Worm (Caenorhabditis elegans): Measurements from ENCODE around the gene sec-3.

Gene sec-3

DNA sequence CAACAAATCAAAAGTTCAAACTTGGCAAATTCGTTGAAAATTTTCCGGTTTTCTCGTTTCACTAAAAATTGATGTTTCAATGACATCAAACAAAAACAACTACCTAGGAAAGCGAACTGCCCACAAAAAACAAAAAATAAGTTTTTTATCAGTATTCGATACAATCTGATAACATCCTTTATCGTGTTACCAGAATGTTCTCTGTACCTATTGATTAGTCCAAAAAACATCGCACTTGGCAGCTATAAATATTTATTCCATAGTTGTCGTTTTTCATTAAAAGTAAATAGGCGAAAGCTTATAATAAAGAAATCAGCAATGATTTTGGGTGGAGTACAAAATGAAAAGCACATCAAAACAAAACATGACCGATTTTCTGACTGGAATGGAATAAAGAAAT lies 17.6 kb upstream of the sec-3 start (continued):
- TF ChIP-seq ces-1 (GFP tag; optimal IDR thresholded peaks at IDR 0.05): no peak
- no peak for TF ChIP-seq irx-1 (tag; optimal IDR thresholded peaks at IDR 0.05)
- TF ChIP-seq zag-1 (tag; optimal IDR thresholded peaks at IDR 0.05): no peak
- peak; percentile 85 for TF ChIP-seq aly-2 (tag; optimal IDR thresholded peaks at IDR 0.05)
- TF ChIP-seq ceh-82 (tag; optimal IDR thresholded peaks at IDR 0.05): no peak
- no peak for TF ChIP-seq nhr-12 (tag; optimal IDR thresholded peaks at IDR 0.05)
- no peak for TF ChIP-seq blmp-1 (tag; optimal IDR thresholded peaks at IDR 0.05)
- TF ChIP-seq lsy-2 (tag; optimal IDR thresholded peaks at IDR 0.05): no peak
- TF ChIP-seq ceh-88 (GFP tag; IDR thresholded peaks at IDR 0.05): no peak
- TF ChIP-seq snpc-4 (tag; optimal IDR thresholded peaks at IDR 0.05): no peak
- TF ChIP-seq pag-3 (tag; optimal IDR thresholded peaks at IDR 0.05; ENCODE audit: borderline replicate concordance, insufficient read depth): no peak
- peak in 1 of 2 experiments; percentile 33 for TF ChIP-seq lin-35 (GFP tag; optimal IDR thresholded peaks at IDR 0.05)
- TF ChIP-seq lin-39 (tag; optimal IDR thresholded peaks at IDR 0.05): no peak
- TF ChIP-seq ztf-4 (tag; optimal IDR thresholded peaks at IDR 0.05): peak; percentile 37
- TF ChIP-seq dsc-1 (tag; optimal IDR thresholded peaks at IDR 0.05): no peak
- no peak for TF ChIP-seq dpl-1 (GFP tag; optimal IDR thresholded peaks at IDR 0.05)
- TF ChIP-seq isw-1 (GFP tag; IDR thresholded peaks at IDR 0.05): no peak
- TF ChIP-seq unc-130 (tag; optimal IDR thresholded peaks at IDR 0.05): no peak
- TF ChIP-seq unc-86 (tag; optimal IDR thresholded peaks at IDR 0.05): no peak
- peak; percentile 40 for TF ChIP-seq nhr-20 (tag; optimal IDR thresholded peaks at IDR 0.05)
- no peak for TF ChIP-seq efl-1 (optimal IDR thresholded peaks at IDR 0.05)
- TF ChIP-seq efl-1 (GFP tag; optimal IDR thresholded peaks at IDR 0.05 in 1 of 2): no peak
- TF ChIP-seq mab-9 (GFP tag; IDR thresholded peaks at IDR 0.05): no peak
- TF ChIP-seq unc-62 (GFP tag; optimal IDR thresholded peaks at IDR 0.05): no peak
- no peak for TF ChIP-seq rnt-1 (tag; optimal IDR thresholded peaks at IDR 0.05)
- TF ChIP-seq vab-15 (tag; optimal IDR thresholded peaks at IDR 0.05): no peak
- TF ChIP-seq mef-2 (tag; optimal IDR thresholded peaks at IDR 0.05): no peak
- no peak for TF ChIP-seq ets-5 (GFP tag; IDR thresholded peaks at IDR 0.05)
- peak; percentile 88 for TF ChIP-seq nhr-85 (tag)
- peak; percentile 48 for TF ChIP-seq nhr-71 (tag; optimal IDR thresholded peaks at IDR 0.05)
- TF ChIP-seq nhr-84 (tag; optimal IDR thresholded peaks at IDR 0.05): no peak
- TF ChIP-seq fos-1 (tag; optimal IDR thresholded peaks at IDR 0.05): no peak
- no peak for TF ChIP-seq tlp-1 (tag; optimal IDR thresholded peaks at IDR 0.05)
- TF ChIP-seq hpl-2 (GFP tag; optimal IDR thresholded peaks at IDR 0.05): no peak
- TF ChIP-seq ceh-90 (tag; optimal IDR thresholded peaks at IDR 0.05): no peak
- peak; percentile 31 for TF ChIP-seq lin-14 (GFP tag; optimal IDR thresholded peaks at IDR 0.05)
- no peak for TF ChIP-seq xbp-1 (tag; optimal IDR thresholded peaks at IDR 0.05)
- no peak for TF ChIP-seq fkh-8 (tag; optimal IDR thresholded peaks at IDR 0.05)
- no peak for TF ChIP-seq alr-1 (tag; optimal IDR thresholded peaks at IDR 0.05; ENCODE audit: borderline replicate concordance)
- TF ChIP-seq Y116A8C.19 (tag; optimal IDR thresholded peaks at IDR 0.05; ENCODE audit: borderline replicate concordance): no peak
- TF ChIP-seq nhr-77 (tag; optimal IDR thresholded peaks at IDR 0.05): no peak
- TF ChIP-seq nhr-47 (tag; optimal IDR thresholded peaks at IDR 0.05): no peak
- no peak for TF ChIP-seq C04F5.9 (tag; optimal IDR thresholded peaks at IDR 0.05)
- TF ChIP-seq lir-3 (tag; optimal IDR thresholded peaks at IDR 0.05; ENCODE audit: poor library complexity): no peak
- no peak for TF ChIP-seq fkh-10 (GFP tag; optimal IDR thresholded peaks at IDR 0.05)
- no peak for TF ChIP-seq egl-13 (tag; optimal IDR thresholded peaks at IDR 0.05)
- no peak for TF ChIP-seq nhr-237 (tag; optimal IDR thresholded peaks at IDR 0.05)
- no peak for TF ChIP-seq grh-1 (GFP tag; IDR thresholded peaks at IDR 0.05)
- TF ChIP-seq hlh-4 (tag; optimal IDR thresholded peaks at IDR 0.05): no peak
- no peak for TF ChIP-seq C34B4.2 (tag; optimal IDR thresholded peaks at IDR 0.05)
- no peak for TF ChIP-seq mep-1 (tag; optimal IDR thresholded peaks at IDR 0.05)
- no peak for TF ChIP-seq mdl-1 (tag; optimal IDR thresholded peaks at IDR 0.05)
- no peak for TF ChIP-seq nhr-28 (tag; optimal IDR thresholded peaks at IDR 0.05)
- TF ChIP-seq ztf-11 (tag; optimal IDR thresholded peaks at IDR 0.05): no peak
- TF ChIP-seq jun-1 (tag; optimal IDR thresholded peaks at IDR 0.05): no peak
